Comparison of ENCODE assay signal across 1 fruit fly cellular context in genomic region chr2L:7920590-7920989, dm6.
TF ChIP-seq lines count a peak whose summit lies in the region.

No protein-coding gene starts in this region.

TF ChIP-seq in whole organism, prepupa, 60 proteins besides CTCF, POLR2A, EP300 and RAD21 (continued from another document):
- TF ChIP-seq fkh (GFP tag; optimal IDR thresholded peaks at IDR 0.05; lab: Kevin White, UChicago), result no peak
- no peak for TF ChIP-seq CG3919 (GFP tag; optimal IDR thresholded peaks at IDR 0.05; lab: Kevin White, UChicago)
- no peak for TF ChIP-seq CG9139 (GFP tag; optimal IDR thresholded peaks at IDR 0.05; lab: Kevin White, UChicago)
- TF ChIP-seq CG34406 (GFP tag; optimal IDR thresholded peaks at IDR 0.05; lab: Kevin White, UChicago), result no peak
- no peak for TF ChIP-seq CG6792 (GFP tag; optimal IDR thresholded peaks at IDR 0.05; lab: Kevin White, UChicago)
